Fruit fly (Drosophila melanogaster) whole organism, pupa: ENCODE measurements around the gene CheA84a.
A peak's percentile ranks its signal among the peaks of the same experiment; 100 is the strongest.

ENCODE experiments used
- CG10348 ChIP-seq: fragments of 200-800 bp; sonication (Bioruptor generic); IDR thresholded peaks from 2 replicates; pipeline ENCODE4 v1.3.6; 2022; ENCODE audit warnings: missing biosample characterization, missing genetic modification characterization
- CG12605 ChIP-seq: fragments of 200-800 bp; sonication (Bioruptor generic); IDR thresholded peaks from 2 replicates; pipeline ENCODE4 v1.3.6; 2022; ENCODE audit warnings: missing biosample characterization, missing genetic modification characterization
- CG13204 ChIP-seq: fragments of 200-800 bp; sonication (Bioruptor generic); optimal IDR thresholded peaks from 2 replicates; lab custom pipeline; 2018; ENCODE audit warnings: missing biosample characterization, mild to moderate bottlenecking, missing genetic modification characterization, moderate library complexity
- CG14655 ChIP-seq: fragments of 200-800 bp; sonication (Bioruptor generic); optimal IDR thresholded peaks from 3 replicates; lab custom pipeline; 2017; ENCODE audit warnings: mild to moderate bottlenecking, missing biosample characterization, missing genetic modification reagents, missing genetic modification characterization
- CG15710 ChIP-seq: fragments of 200-800 bp; sonication (Bioruptor generic); optimal IDR thresholded peaks from 2 replicates; lab custom pipeline; 2018; ENCODE audit warnings: missing biosample characterization, mild to moderate bottlenecking, missing genetic modification characterization, moderate library complexity
- CG17806 ChIP-seq: fragments of 200-800 bp; sonication (Bioruptor generic); optimal IDR thresholded peaks from 2 replicates; lab custom pipeline; 2018; ENCODE audit warnings: missing biosample characterization, mild to moderate bottlenecking, missing genetic modification characterization, moderate library complexity
- CG32121 ChIP-seq: fragments of 200-800 bp; sonication (Bioruptor generic); IDR thresholded peaks from 2 replicates; pipeline ENCODE4 v1.3.6; 2022; ENCODE audit warnings: missing biosample characterization, missing genetic modification characterization
- CG34367 ChIP-seq: fragments of 200-800 bp; sonication (Bioruptor generic); optimal IDR thresholded peaks from 2 replicates; lab custom pipeline; 2018; ENCODE audit warnings: missing biosample characterization, mild to moderate bottlenecking, missing genetic modification characterization
- CG4496 ChIP-seq: fragments of 200-800 bp; sonication (Bioruptor generic); IDR thresholded peaks from 3 replicates; pipeline ENCODE4 v1.3.6; 2022; ENCODE audit warnings: missing biosample characterization, missing genetic modification characterization
- CG8159 ChIP-seq: fragments of 200-800 bp; sonication (Bioruptor generic); optimal IDR thresholded peaks from 3 replicates; lab custom pipeline; 2018; ENCODE audit warnings: missing biosample characterization, mild to moderate bottlenecking, missing genetic modification characterization, moderate library complexity
- CG8301 ChIP-seq: fragments of 200-800 bp; sonication (Bioruptor generic); optimal IDR thresholded peaks from 2 replicates; lab custom pipeline; 2018; ENCODE audit warnings: missing biosample characterization, mild to moderate bottlenecking, missing genetic modification characterization
- CG9948 ChIP-seq: fragments of 200-800 bp; sonication (Bioruptor generic); optimal IDR thresholded peaks from 2 replicates; lab custom pipeline; 2018; ENCODE audit warnings: missing biosample characterization, mild to moderate bottlenecking, missing genetic modification characterization, moderate library complexity
- D1 ChIP-seq: fragments of 200-800 bp; sonication (Bioruptor generic); optimal IDR thresholded peaks from 2 replicates; lab custom pipeline; 2018; ENCODE audit warnings: missing biosample characterization, mild to moderate bottlenecking, missing genetic modification characterization, moderate library complexity
- EcR ChIP-seq: fragments of 200-800 bp; sonication (Bioruptor generic); optimal IDR thresholded peaks from 3 replicates; lab custom pipeline; 2019; ENCODE audit warnings: missing biosample characterization, missing genetic modification characterization, mild to moderate bottlenecking, moderate library complexity, missing genetic modification reagents
- Ets98B ChIP-seq: fragments of 200-800 bp; sonication (Bioruptor generic); IDR thresholded peaks from 2 replicates; pipeline ENCODE4 v1.3.6; 2022; ENCODE audit warnings: missing biosample characterization, missing genetic modification characterization
- Pif1A ChIP-seq: fragments of 200-800 bp; sonication (Bioruptor generic); optimal IDR thresholded peaks from 3 replicates; lab custom pipeline; 2016; ENCODE audit warnings: missing biosample characterization, missing genetic modification characterization
- Pif1B ChIP-seq: fragments of 200-800 bp; sonication (Bioruptor generic); optimal IDR thresholded peaks from 3 replicates; lab custom pipeline; 2016; ENCODE audit warnings: missing biosample characterization, missing genetic modification characterization
- Snoo ChIP-seq: fragments of 200-800 bp; sonication (Bioruptor generic); optimal IDR thresholded peaks from 3 replicates; lab custom pipeline; 2017; ENCODE audit warnings: missing biosample characterization, mild to moderate bottlenecking, missing genetic modification characterization, inconsistent platforms
- fd96Ca ChIP-seq: fragments of 200-800 bp; sonication (Bioruptor generic); IDR thresholded peaks from 3 replicates; pipeline ENCODE4 v1.3.6; 2022; ENCODE audit warnings: missing biosample characterization, missing genetic modification characterization
- gl ChIP-seq: fragments of 200-800 bp; sonication (Bioruptor generic); optimal IDR thresholded peaks from 2 replicates; lab custom pipeline; 2018; ENCODE audit warnings: missing biosample characterization, mild to moderate bottlenecking, missing genetic modification characterization
- rn ChIP-seq: fragments of 200-800 bp; sonication (Bioruptor generic); IDR thresholded peaks from 2 replicates; pipeline ENCODE4 v1.3.6; 2022; ENCODE audit warnings: missing biosample characterization, missing genetic modification characterization

CheA84a gene

DNA sequence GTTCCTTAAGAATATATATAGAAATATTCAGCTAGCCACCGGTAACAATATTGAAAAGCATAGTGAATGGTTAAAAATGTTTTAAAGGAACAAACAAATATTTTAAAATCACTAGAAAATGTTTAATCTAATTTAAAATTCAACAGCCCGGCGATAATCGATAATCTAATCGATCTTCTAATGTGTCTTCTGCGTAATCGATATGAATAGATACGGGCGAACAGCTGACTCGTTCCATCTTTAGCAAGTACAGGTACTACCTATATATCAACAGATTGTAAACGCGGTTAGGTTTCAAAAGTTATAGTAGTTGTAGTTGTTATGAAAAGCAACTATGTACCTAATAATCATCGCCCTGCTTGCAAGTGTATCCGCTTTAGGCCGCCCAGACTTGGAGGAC lies 13.1 kb upstream of the CheA84a start, which contains the start of gene CG7800:
TSS of gene CG7800 (plus strand) at position 231 of the 400 bp plus-strand sequence.
- TF ChIP-seq rn (GFP tag; lab: Robert Waterston, UW) (no peak), fd96Ca (GFP tag; lab: Robert Waterston, UW) (no peak), CG34367 (no peak), D1 (no peak), Pif1B (GFP tag; lab: Kevin White, UChicago) (no peak), Ets98B (no peak), CG10348 (GFP tag; lab: Robert Waterston, UW) (no peak), CG9948 (no peak), CG32121 (no peak), CG4496 (no peak)

- TF ChIP-seq CG17806 (no peak), CG13204 (no peak), CG12605 (GFP tag; lab: Robert Waterston, UW) (no peak), Ets98B (no peak), Pif1B (GFP tag; lab: Kevin White, UChicago) (no peak), CG32121 (no peak), D1 (no peak), CG8301 (tag; lab: Kevin White, UChicago) (no peak), CG9948 (no peak), EcR (GFP tag; lab: Kevin White, UChicago) (no peak), rn (GFP tag; lab: Robert Waterston, UW) (no peak), Snoo (tag; lab: Kevin White, UChicago) (no peak), CG10348 (GFP tag; lab: Robert Waterston, UW) (no peak), gl (tag; lab: Kevin White, UChicago) (no peak), CG8159 (tag; lab: Kevin White, UChicago) (no peak), Pif1A (no peak), fd96Ca (GFP tag; lab: Robert Waterston, UW) (no peak)
Measured at dm6 chr3R:8215528-8216189, 11.0 kb upstream of the CheA84a start.

dm6 chr3R:8212594-8212993 lies 8.0 kb upstream of the CheA84a start:
- TF ChIP-seq CG10348 (GFP tag; lab: Robert Waterston, UW): no peak
- TF ChIP-seq fd96Ca (GFP tag; lab: Robert Waterston, UW): 0 out of 3 replicates have a peak, but pooled peaks have one; percentile 15

- TF ChIP-seq CG8301 (tag; lab: Kevin White, UChicago) (no peak), Snoo (tag; lab: Kevin White, UChicago) (no peak), Pif1A (no peak), gl (tag; lab: Kevin White, UChicago) (no peak), fd96Ca (GFP tag; lab: Robert Waterston, UW) (no peak), CG17806 (no peak), Pif1B (GFP tag; lab: Kevin White, UChicago) (no peak), rn (GFP tag; lab: Robert Waterston, UW) (no peak), CG14655 (GFP tag; lab: Kevin White, UChicago) (no peak), D1 (no peak), CG34367 (no peak), CG4496 (no peak), CG12605 (GFP tag; lab: Robert Waterston, UW) (no peak), Ets98B (no peak), EcR (GFP tag; lab: Kevin White, UChicago) (no peak), CG13204 (no peak), CG15710 (no peak), CG10348 (GFP tag; lab: Robert Waterston, UW) (no peak)
Measured at dm6 chr3R:8210837-8211488, 6.3 kb upstream of the CheA84a start.

DNA sequence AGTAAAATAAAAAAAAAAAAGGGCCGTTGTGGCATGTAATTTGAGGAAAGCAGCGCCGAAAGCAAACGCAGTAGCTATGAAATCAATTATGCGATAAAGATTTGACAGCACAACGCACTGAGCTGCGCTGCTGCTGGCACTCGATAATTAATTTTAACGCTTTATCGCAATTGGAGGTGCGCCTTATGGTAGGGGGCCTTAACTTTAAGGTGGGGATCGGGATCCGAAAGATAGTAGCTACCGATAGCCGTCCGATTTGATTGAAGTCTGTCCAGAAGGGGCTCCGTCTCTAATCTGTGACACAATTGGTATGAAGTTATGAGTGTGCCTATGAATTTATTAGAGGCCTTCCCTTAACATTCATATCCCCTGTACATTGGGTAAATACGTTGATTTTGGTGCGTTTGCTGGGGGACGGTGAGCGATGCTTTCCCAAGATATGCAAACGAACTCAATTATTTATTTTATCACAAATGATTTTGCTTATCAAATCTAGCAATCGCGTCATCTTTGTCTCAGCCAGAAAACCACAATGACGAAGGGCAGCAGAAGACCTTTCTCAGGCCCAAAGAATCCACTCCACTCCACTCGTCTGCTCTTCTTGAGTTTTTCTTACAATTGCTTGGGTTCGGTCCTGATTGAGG lies 3.9 kb upstream of the CheA84a start:
- TF ChIP-seq CG34367 (no peak), CG8159 (tag; lab: Kevin White, UChicago) (no peak), fd96Ca (GFP tag; lab: Robert Waterston, UW) (no peak), CG17806 (no peak), Pif1A (no peak), Pif1B (GFP tag; lab: Kevin White, UChicago) (no peak), Snoo (tag; lab: Kevin White, UChicago) (no peak), CG9948 (no peak), CG12605 (GFP tag; lab: Robert Waterston, UW) (no peak), CG15710 (no peak), CG13204 (no peak), Ets98B (no peak), D1 (no peak), EcR (GFP tag; lab: Kevin White, UChicago) (no peak), CG10348 (GFP tag; lab: Robert Waterston, UW) (no peak), rn (GFP tag; lab: Robert Waterston, UW) (no peak), CG4496 (no peak), CG8301 (tag; lab: Kevin White, UChicago) (no peak), gl (tag; lab: Kevin White, UChicago) (no peak)

dm6 chr3R:8207276-8207654 lies 2.6 kb upstream of the CheA84a start:
- no peak for TF ChIP-seq CG4496
- no peak for TF ChIP-seq rn (GFP tag; lab: Robert Waterston, UW)
- TF ChIP-seq CG12605 (GFP tag; lab: Robert Waterston, UW): no peak
- TF ChIP-seq gl (tag; lab: Kevin White, UChicago): no peak
- no peak for TF ChIP-seq Pif1A
- no peak for TF ChIP-seq EcR (GFP tag; lab: Kevin White, UChicago)
